Worm (Caenorhabditis elegans): ENCODE results near the gene srh-149.

DNA sequence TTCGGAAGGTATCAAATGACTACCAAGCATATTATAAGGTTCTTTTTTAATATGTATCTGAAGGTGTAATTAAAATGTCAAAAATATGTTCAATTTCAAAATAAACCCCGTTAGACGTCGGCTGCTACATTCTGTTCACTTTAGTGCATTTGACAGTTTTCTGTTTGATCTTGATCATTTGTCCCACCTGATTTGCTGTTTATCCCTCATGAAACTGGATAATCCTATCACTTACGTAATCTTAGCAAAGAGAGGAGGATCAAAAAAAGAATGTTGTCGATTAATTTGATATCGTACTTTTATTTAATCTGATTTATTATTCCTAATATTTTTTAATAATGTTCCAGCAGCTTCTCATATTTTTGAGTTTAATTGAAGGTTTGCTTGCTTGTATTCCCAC, 30.5 kb downstream of the srh-149 start, which contains the start of gene F54B8.1:
- TF ChIP-seq ama-1 (optimal IDR thresholded peaks at IDR 0.05) (no peak), F13C5.2 (tag; optimal IDR thresholded peaks at IDR 0.05) (no peak), ceh-13 (GFP tag; optimal IDR thresholded peaks at IDR 0.05) (no peak), flt-1 (GFP tag; IDR thresholded peaks at IDR 0.05) (no peak), tra-4 (tag; optimal IDR thresholded peaks at IDR 0.05) (no peak), sea-1 (GFP tag; conservative IDR thresholded peaks at IDR 0.05) (no peak), scrt-1 (GFP tag; IDR thresholded peaks at IDR 0.05) (no peak), B0310.2 (tag; optimal IDR thresholded peaks at IDR 0.05) (no peak), hmbx-1 (tag; optimal IDR thresholded peaks at IDR 0.05) (no peak), ceh-36 (tag; optimal IDR thresholded peaks at IDR 0.05) (no peak)

All from whole organism, early embryonic.